Worm (Caenorhabditis elegans) whole organism, L1 larva: ENCODE measurements around the gene grl-1.

Experiments used
- C16A3.4 ChIP-seq: fragments of 150-350 bp; optimal IDR thresholded peaks from 2 replicates; lab custom pipeline; 2014; ENCODE audit warnings: missing biosample characterization, missing genetic modification characterization
- F16B12.6 ChIP-seq: fragments of 150-350 bp; optimal IDR thresholded peaks from 2 replicates; lab custom pipeline; 2014; ENCODE audit warnings: missing biosample characterization, missing genetic modification characterization
- alr-1 ChIP-seq: fragments of 200-800 bp; sonication (Bioruptor generic); optimal IDR thresholded peaks from 2 replicates; lab custom pipeline; 2018; ENCODE audit warnings: borderline replicate concordance, mild to moderate bottlenecking, missing genetic modification characterization, missing compliant biosample characterization
- aly-2 ChIP-seq: fragments of 150-350 bp; optimal IDR thresholded peaks from 2 replicates; lab custom pipeline; 2014; ENCODE audit warnings: missing biosample characterization, missing genetic modification characterization
- ceh-8 ChIP-seq: fragments of 200-800 bp; sonication (Bioruptor generic); optimal IDR thresholded peaks from 2 replicates; lab custom pipeline; 2018; ENCODE audit warnings: mild to moderate bottlenecking, missing genetic modification characterization, moderate library complexity, missing compliant biosample characterization
- ceh-82 ChIP-seq, 3 experiments: fragments of 150-350 bp in 1 of 3; sonication (generic microtip) in 2 of 3; optimal IDR thresholded peaks; 2 replicates each; lab custom pipeline; 2014 to 2017; ENCODE audit warnings: missing biosample characterization in 3 of 3, missing genetic modification characterization in 3 of 3
- ceh-90 ChIP-seq: sonication (generic microtip); optimal IDR thresholded peaks from 2 replicates; lab custom pipeline; 2016; ENCODE audit warnings: missing genetic modification characterization, missing compliant biosample characterization
- ces-1 ChIP-seq: fragments of 150-350 bp; optimal IDR thresholded peaks from 2 replicates; lab custom pipeline; 2014; ENCODE audit warnings: missing biosample characterization, missing genetic modification reagents, missing genetic modification characterization
- dpl-1 ChIP-seq, 3 experiments: fragments of 150-350 bp in 2 of 3; sonication (generic microtip) in 1 of 3; optimal IDR thresholded peaks; 2 replicates each; lab custom pipeline; 2014 to 2017; ENCODE audit warnings: missing biosample characterization in 3 of 3, missing genetic modification characterization in 3 of 3, missing genetic modification reagents in 3 of 3
- dsc-1 ChIP-seq: sonication (generic microtip); optimal IDR thresholded peaks from 2 replicates; lab custom pipeline; 2016; ENCODE audit warnings: mild to moderate bottlenecking, missing genetic modification characterization, missing compliant biosample characterization
- efl-1 ChIP-seq, 4 experiments: fragments of 150-350 bp; optimal IDR thresholded peaks in 3 of 4; peaks in 1 of 4; 1 replicate in 1 of 4; 2 replicates in 3 of 4; lab custom pipeline; 2014; ENCODE audit warnings: missing biosample characterization in 2 of 4, missing genetic modification characterization in 2 of 4, missing genetic modification reagents in 2 of 4
- egl-27 ChIP-seq, 2 experiments: fragments of 150-350 bp in 1 of 2; sonication (generic microtip); optimal IDR thresholded peaks; 3 replicates each; lab custom pipeline; 2017 to 2018; ENCODE audit warnings: missing biosample characterization in 2 of 2, missing genetic modification characterization in 2 of 2, missing genetic modification reagents in 2 of 2
- elt-2 ChIP-seq: sonication (generic microtip); optimal IDR thresholded peaks from 2 replicates; lab custom pipeline; 2016; ENCODE audit warnings: missing genetic modification characterization, mild to moderate bottlenecking, inconsistent platforms, missing compliant biosample characterization, missing genetic modification reagents
- ets-5 ChIP-seq: fragments of 200-800 bp; sonication (Bioruptor generic); IDR thresholded peaks from 2 replicates; pipeline ENCODE4 v1.3.6; 2022; ENCODE audit warnings: missing genetic modification characterization, missing compliant biosample characterization
- fkh-10 ChIP-seq: sonication (generic microtip); optimal IDR thresholded peaks from 2 replicates; lab custom pipeline; 2017; ENCODE audit warnings: missing biosample characterization, missing genetic modification reagents, missing genetic modification characterization
- fkh-8 ChIP-seq: sonication (generic microtip); optimal IDR thresholded peaks from 2 replicates; lab custom pipeline; 2016; ENCODE audit warnings: mild to moderate bottlenecking, missing genetic modification characterization, missing compliant biosample characterization
- fos-1 ChIP-seq: fragments of 150-350 bp; optimal IDR thresholded peaks from 2 replicates; lab custom pipeline; 2014; ENCODE audit warnings: missing biosample characterization, missing genetic modification characterization
- grh-1 ChIP-seq: fragments of 200-800 bp; sonication (Bioruptor generic); IDR thresholded peaks from 2 replicates; pipeline ENCODE4 v1.3.6; 2022; ENCODE audit warnings: missing genetic modification reagents, missing genetic modification characterization, missing compliant biosample characterization
- hpl-2 ChIP-seq: fragments of 150-350 bp; optimal IDR thresholded peaks from 2 replicates; lab custom pipeline; 2014; ENCODE audit warnings: missing biosample characterization, missing genetic modification reagents, missing genetic modification characterization
- irx-1 ChIP-seq: sonication (generic microtip); optimal IDR thresholded peaks from 2 replicates; lab custom pipeline; 2016; ENCODE audit warnings: missing genetic modification characterization, missing compliant biosample characterization
- lin-13 ChIP-seq: fragments of 150-350 bp; optimal IDR thresholded peaks from 2 replicates; lab custom pipeline; 2014; ENCODE audit warnings: missing biosample characterization, missing genetic modification reagents, missing genetic modification characterization
- lin-14 ChIP-seq: fragments of 200-800 bp; sonication (Bioruptor generic); optimal IDR thresholded peaks from 2 replicates; lab custom pipeline; 2018; ENCODE audit warnings: mild to moderate bottlenecking, missing genetic modification characterization, moderate library complexity, missing compliant biosample characterization
- lin-15B ChIP-seq: fragments of 150-350 bp; sonication (generic microtip); optimal IDR thresholded peaks from 3 replicates; lab custom pipeline; 2014; ENCODE audit warnings: missing biosample characterization, missing genetic modification characterization
- lin-35 ChIP-seq, 2 experiments: fragments of 150-350 bp; optimal IDR thresholded peaks; 2 replicates each; lab custom pipeline; 2014; ENCODE audit warnings: missing biosample characterization in 2 of 2, missing genetic modification characterization in 2 of 2, missing genetic modification reagents in 2 of 2
- lin-39 ChIP-seq: fragments of 150-350 bp; optimal IDR thresholded peaks from 2 replicates; lab custom pipeline; 2014; ENCODE audit warnings: missing biosample characterization, missing genetic modification reagents, missing genetic modification characterization
- lir-3 ChIP-seq: sonication (generic microtip); optimal IDR thresholded peaks from 2 replicates; lab custom pipeline; 2016; ENCODE audit warnings: mild to moderate bottlenecking, missing genetic modification characterization, moderate library complexity, missing compliant biosample characterization; ENCODE audit not compliant: poor library complexity
- lsy-2 ChIP-seq, 2 experiments: fragments of 150-350 bp; optimal IDR thresholded peaks; 2 replicates each; lab custom pipeline; 2014; ENCODE audit warnings: missing biosample characterization in 2 of 2, missing genetic modification characterization in 2 of 2
- mdl-1 ChIP-seq, 2 experiments: fragments of 150-350 bp; optimal IDR thresholded peaks; 2 replicates each; lab custom pipeline; 2014 to 2017; ENCODE audit warnings: missing biosample characterization in 2 of 2, missing genetic modification characterization in 2 of 2, inconsistent platforms in 1 of 2
- mep-1 ChIP-seq: fragments of 150-350 bp; optimal IDR thresholded peaks from 2 replicates; lab custom pipeline; 2014; ENCODE audit warnings: missing biosample characterization, missing genetic modification characterization
- nhr-11 ChIP-seq: fragments of 150-350 bp; optimal IDR thresholded peaks from 2 replicates; lab custom pipeline; 2014; ENCODE audit warnings: missing biosample characterization, missing genetic modification characterization
- nhr-19 ChIP-seq: fragments of 200-800 bp; sonication (Bioruptor generic); conservative IDR thresholded peaks from 2 replicates; pipeline ENCODE4 v1.3.6; 2022; ENCODE audit warnings: missing genetic modification characterization, missing compliant biosample characterization
- nhr-237 ChIP-seq: fragments of 150-350 bp; optimal IDR thresholded peaks from 2 replicates; lab custom pipeline; 2014; ENCODE audit warnings: missing biosample characterization, missing genetic modification characterization
- pqm-1 ChIP-seq: sonication (generic microtip); optimal IDR thresholded peaks from 3 replicates; lab custom pipeline; 2017; ENCODE audit warnings: missing biosample characterization, missing genetic modification characterization
- rnt-1 ChIP-seq: sonication (generic microtip); optimal IDR thresholded peaks from 2 replicates; lab custom pipeline; 2016; ENCODE audit warnings: mild to moderate bottlenecking, missing genetic modification characterization, moderate library complexity, missing compliant biosample characterization
- snpc-4 ChIP-seq: fragments of 150-350 bp; optimal IDR thresholded peaks from 2 replicates; lab custom pipeline; 2014; ENCODE audit warnings: missing biosample characterization, missing genetic modification characterization
- snu-23 ChIP-seq: sonication (generic microtip); optimal IDR thresholded peaks from 2 replicates; lab custom pipeline; 2016; ENCODE audit warnings: missing genetic modification characterization, missing compliant biosample characterization
- sox-4 ChIP-seq: sonication (generic microtip); optimal IDR thresholded peaks from 2 replicates; lab custom pipeline; 2016; ENCODE audit warnings: missing genetic modification characterization, missing compliant biosample characterization
- swsn-7 ChIP-seq: sonication (generic microtip); optimal IDR thresholded peaks from 2 replicates; lab custom pipeline; 2016; ENCODE audit warnings: missing genetic modification characterization, missing compliant biosample characterization
- tlp-1 ChIP-seq: fragments of 150-350 bp; optimal IDR thresholded peaks from 2 replicates; lab custom pipeline; 2014; ENCODE audit warnings: missing biosample characterization, missing genetic modification characterization
- vab-15 ChIP-seq: sonication (generic microtip); optimal IDR thresholded peaks from 2 replicates; lab custom pipeline; 2017; ENCODE audit warnings: missing genotype, mild to moderate bottlenecking, missing genetic modification characterization, missing compliant biosample characterization
- zip-4 ChIP-seq: fragments of 200-800 bp; sonication (Bioruptor generic); optimal IDR thresholded peaks from 2 replicates; lab custom pipeline; 2018; ENCODE audit warnings: mild to moderate bottlenecking, missing genetic modification characterization, moderate library complexity, missing compliant biosample characterization
- ztf-11 ChIP-seq, 2 experiments: sonication (generic microtip); optimal IDR thresholded peaks; 2 replicates each; lab custom pipeline; 2016 to 2017; ENCODE audit warnings: missing genetic modification characterization in 2 of 2, missing biosample characterization in 1 of 2, missing compliant biosample characterization in 1 of 2

Gene grl-1

DNA sequence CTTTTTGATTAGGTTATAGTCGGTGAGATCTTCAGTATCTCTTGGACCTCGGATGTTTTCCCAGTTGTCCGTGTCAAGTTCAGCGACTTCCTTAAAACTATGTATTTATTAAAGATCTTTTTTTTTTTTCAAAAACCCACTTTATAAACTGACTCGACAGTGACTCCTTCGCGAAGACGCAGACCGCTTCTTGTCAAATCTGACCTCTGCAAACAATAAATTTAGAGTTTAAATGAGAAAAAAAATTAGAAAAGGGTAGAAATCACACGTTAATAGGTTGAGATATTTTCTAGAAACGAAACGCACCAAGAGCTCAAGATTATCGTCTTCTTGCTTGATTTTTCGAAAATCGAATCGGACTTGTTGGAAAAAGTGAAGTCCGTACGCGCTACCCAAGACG, 2.1 kb upstream of the grl-1 start, which contains the start of gene C24G6.8:
Gene C24G6.8, minus strand, starts transcription at position 101 of the 400 bp plus-strand sequence.
- TF ChIP-seq fos-1 (tag; lab: Kevin White, UChicago) (no peak), efl-1 (optimal IDR thresholded peaks at IDR 0.05; lab: Kevin White, UChicago) (no peak), efl-1 (GFP tag; optimal IDR thresholded peaks at IDR 0.05 in 1 of 2; lab: Kevin White, UChicago) (peak in 1 of 2 experiments; percentile 68), fkh-8 (tag; lab: Kevin White, UChicago) (no peak), hpl-2 (no peak), pqm-1 (no peak), ceh-8 (GFP tag; lab: Kevin White, UChicago) (no peak), swsn-7 (tag; lab: Kevin White, UChicago) (no peak), rnt-1 (no peak)

ce11 chrV:5527694-5528093, 6.0 kb downstream of the grl-1 start:
- no peak for TF ChIP-seq lin-13 (GFP tag; lab: Kevin White, UChicago)
- TF ChIP-seq aly-2 (tag; lab: Kevin White, UChicago), result no peak
- no peak for TF ChIP-seq irx-1 (tag; lab: Kevin White, UChicago)
- no peak for TF ChIP-seq mep-1 (tag; lab: Kevin White, UChicago)
- TF ChIP-seq ceh-82 (tag; optimal IDR thresholded peaks at IDR 0.05; lab: Kevin White, UChicago), result no peak
- no peak for TF ChIP-seq lsy-2 (tag; optimal IDR thresholded peaks at IDR 0.05; lab: Kevin White, UChicago)
- TF ChIP-seq F16B12.6 (tag; lab: Kevin White, UChicago), result no peak
- TF ChIP-seq snpc-4 (tag; lab: Kevin White, UChicago), result no peak
- no peak for TF ChIP-seq C16A3.4 (tag; lab: Kevin White, UChicago)
- TF ChIP-seq ztf-11 (tag; optimal IDR thresholded peaks at IDR 0.05; lab: Kevin White, UChicago), result no peak
- TF ChIP-seq ces-1 (GFP tag; lab: Kevin White, UChicago), result no peak
- TF ChIP-seq ceh-90, result no peak
- TF ChIP-seq nhr-237 (tag; lab: Kevin White, UChicago), result no peak
- TF ChIP-seq ets-5, result no peak
- TF ChIP-seq dsc-1 (tag; lab: Kevin White, UChicago), result no peak
- no peak for TF ChIP-seq lin-14 (GFP tag; lab: Kevin White, UChicago)
- no peak for TF ChIP-seq elt-2
- TF ChIP-seq tlp-1 (tag; lab: Kevin White, UChicago), result no peak
- TF ChIP-seq lin-15B (tag; lab: Kevin White, UChicago), result no peak
- TF ChIP-seq lir-3 (tag; lab: Kevin White, UChicago), result no peak

ce11 chrV:5525208-5525607, 8.4 kb downstream of the grl-1 start:
- TF ChIP-seq dsc-1 (tag; lab: Kevin White, UChicago), result no peak
- no peak for TF ChIP-seq tlp-1 (tag; lab: Kevin White, UChicago)
- TF ChIP-seq alr-1, result no peak
- TF ChIP-seq lsy-2 (tag; optimal IDR thresholded peaks at IDR 0.05; lab: Kevin White, UChicago), result no peak
- TF ChIP-seq lir-3 (tag; lab: Kevin White, UChicago), result no peak
- TF ChIP-seq nhr-19 (GFP tag; lab: Robert Waterston, UW), result no peak
- TF ChIP-seq fkh-10 (GFP tag; lab: Kevin White, UChicago), result no peak
- no peak for TF ChIP-seq zip-4 (GFP tag; lab: Kevin White, UChicago)
- no peak for TF ChIP-seq lin-39 (tag; lab: Kevin White, UChicago)
- no peak for TF ChIP-seq sox-4
- no peak for TF ChIP-seq nhr-11 (tag; lab: Kevin White, UChicago)
- no peak for TF ChIP-seq dpl-1 (GFP tag; optimal IDR thresholded peaks at IDR 0.05; lab: Kevin White, UChicago)
- TF ChIP-seq egl-27 (tag; optimal IDR thresholded peaks at IDR 0.05; lab: Kevin White, UChicago), result no peak
- no peak for TF ChIP-seq vab-15 (tag; lab: Kevin White, UChicago)
- no peak for TF ChIP-seq grh-1
- no peak for TF ChIP-seq lin-35 (GFP tag; optimal IDR thresholded peaks at IDR 0.05; lab: Kevin White, UChicago)
- no peak for TF ChIP-seq mdl-1 (tag; optimal IDR thresholded peaks at IDR 0.05; lab: Kevin White, UChicago)
- TF ChIP-seq ces-1 (GFP tag; lab: Kevin White, UChicago), result no peak
- no peak for TF ChIP-seq snu-23
